Fruit fly (Drosophila melanogaster): ENCODE results near the gene CG4239.

Gene CG4239

DNA sequence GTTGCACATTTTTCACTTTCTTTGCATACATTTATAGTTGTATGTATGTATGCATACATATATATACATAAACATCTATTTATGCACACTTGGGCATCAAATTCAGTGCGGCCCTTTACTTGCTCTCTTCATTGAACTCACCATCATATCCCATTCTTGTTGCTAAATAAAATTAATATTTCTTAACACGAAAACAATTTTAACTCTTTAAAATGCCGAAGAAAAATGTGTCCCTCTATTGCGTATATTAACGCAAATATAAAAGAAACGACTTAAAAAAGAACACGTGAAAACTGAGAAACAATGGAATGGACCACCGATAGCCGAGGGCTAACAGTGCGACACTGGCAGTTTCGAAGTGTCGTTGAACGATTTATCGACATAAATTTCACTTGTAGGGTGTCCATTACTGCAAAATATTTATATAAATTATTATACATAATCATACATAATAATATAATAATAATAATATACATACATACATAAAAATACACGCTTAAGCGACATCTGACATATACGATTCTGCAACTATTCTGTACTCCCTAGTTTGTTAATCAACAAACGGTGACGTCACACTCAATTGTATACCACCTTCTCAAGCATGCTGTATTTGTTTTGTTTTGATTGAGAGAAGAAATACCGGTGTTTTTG lies 26.3 kb upstream of the CG4239 start, which contains the start of the genes U2af50 and PIG-Q (continued):
- TF ChIP-seq CG12219 (GFP tag; optimal IDR thresholded peaks at IDR 0.05) (peak; percentile 78), ato (GFP tag; IDR thresholded peaks at IDR 0.05; ENCODE audit: partially characterized antibody) (no peak), Doc3 (GFP tag; IDR thresholded peaks at IDR 0.05; ENCODE audit: partially characterized antibody) (no peak), danr (GFP tag; IDR thresholded peaks at IDR 0.05) (no peak; the same call in 1 of the 2 replicates), CG34376 (GFP tag; optimal IDR thresholded peaks at IDR 0.05) (peak; percentile 77), CG12155 (GFP tag; optimal IDR thresholded peaks at IDR 0.05) (peak; percentile 89), pan (optimal IDR thresholded peaks at IDR 0.05) (no peak), pan (GFP tag; optimal IDR thresholded peaks at IDR 0.05 in 1 of 2, IDR thresholded peaks at IDR 0.05 in 1 of 2) (peak in 1 of 2 experiments; percentile 92), CG4360 (GFP tag; IDR thresholded peaks at IDR 0.05) (peak; percentile 67), cwo (GFP tag; optimal IDR thresholded peaks at IDR 0.05) (peak; percentile 84), CG11504 (tag; optimal IDR thresholded peaks at IDR 0.05) (peak; percentile 93), gro (GFP tag; optimal IDR thresholded peaks at IDR 0.05) (no peak), CG14441 (GFP tag; IDR thresholded peaks at IDR 0.05) (peak; percentile 91), NfI (GFP tag; optimal IDR thresholded peaks at IDR 0.05) (peak; percentile 93), Six4 (GFP tag; optimal IDR thresholded peaks at IDR 0.05) (peak; percentile 89), seq (GFP tag; IDR thresholded peaks at IDR 0.05) (peak; percentile 88; the same call in 1 of the 2 replicates), Adf1 (GFP tag; IDR thresholded peaks at IDR 0.05) (peak; percentile 63), D19A (tag; optimal IDR thresholded peaks at IDR 0.05) (peak; percentile 87), Hr39 (optimal IDR thresholded peaks at IDR 0.05) (no peak), ro (GFP tag; IDR thresholded peaks at IDR 0.05) (peak; percentile 82), pum (GFP tag; optimal IDR thresholded peaks at IDR 0.05) (peak; percentile 55), CG13624 (GFP tag; optimal IDR thresholded peaks at IDR 0.05) (peak; percentile 43), CG10274 (GFP tag; optimal IDR thresholded peaks at IDR 0.05) (peak; percentile 70), shn (GFP tag; optimal IDR thresholded peaks at IDR 0.05) (no peak), kah (GFP tag; optimal IDR thresholded peaks at IDR 0.05) (peak; percentile 82), Elba2 (GFP tag; optimal IDR thresholded peaks at IDR 0.05) (peak; percentile 30), ash1 (GFP tag; optimal IDR thresholded peaks at IDR 0.05) (no peak), Mrtf (GFP tag; IDR thresholded peaks at IDR 0.05) (no peak; the same call in 2 of the 3 replicates), Deaf1 (tag; optimal IDR thresholded peaks at IDR 0.05) (peak; percentile 78), cad (GFP tag; optimal IDR thresholded peaks at IDR 0.05) (no peak), ara (GFP tag; IDR thresholded peaks at IDR 0.05) (no peak; the same call in 1 of the 2 replicates), CG17568 (GFP tag; optimal IDR thresholded peaks at IDR 0.05) (no peak), Sin3A (optimal IDR thresholded peaks at IDR 0.05) (no peak), trh (GFP tag; optimal IDR thresholded peaks at IDR 0.05) (peak; percentile 76), yki (optimal IDR thresholded peaks at IDR 0.05) (no peak), stwl (tag; optimal IDR thresholded peaks at IDR 0.05) (peak; percentile 66), Ets97D (GFP tag; optimal IDR thresholded peaks at IDR 0.05) (peak; percentile 33), CG7745 (tag; optimal IDR thresholded peaks at IDR 0.05) (peak; percentile 13), Meics (GFP tag; optimal IDR thresholded peaks at IDR 0.05) (peak; percentile 92), CG9215 (GFP tag; IDR thresholded peaks at IDR 0.05) (no peak; the same call in 1 of the 2 replicates), Sry-β (GFP tag; optimal IDR thresholded peaks at IDR 0.05) (peak; percentile 66), chm (GFP tag; IDR thresholded peaks at IDR 0.05) (no peak), phol (tag; optimal IDR thresholded peaks at IDR 0.05) (peak; percentile 95), hkb (optimal IDR thresholded peaks at IDR 0.05) (no peak), hkb (GFP tag; IDR thresholded peaks at IDR 0.05) (peak; percentile 93), CkIIα-i1 (GFP tag; IDR thresholded peaks at IDR 0.05) (no peak), CG17359 (tag; optimal IDR thresholded peaks at IDR 0.05) (peak; percentile 93), NK7.1 (GFP tag; optimal IDR thresholded peaks at IDR 0.05) (peak; percentile 46), ap (GFP tag; IDR thresholded peaks at IDR 0.05) (peak; percentile 87; the same call in 1 of the 2 replicates), Fer2 (tag; optimal IDR thresholded peaks at IDR 0.05) (peak; percentile 78), Lim3 (GFP tag; IDR thresholded peaks at IDR 0.05) (no peak; the same call in 1 of the 2 replicates), CG6854 (GFP tag; optimal IDR thresholded peaks at IDR 0.05) (peak; percentile 79)

All from whole organism, embryonic.